Fruit fly (Drosophila melanogaster) whole organism: Measurements from ENCODE around the gene btl.

Experiments
- Dll ChIP-seq: fragments of >200 bp; optimal IDR thresholded peaks from 2 replicates; lab custom pipeline; 2017
- pan ChIP-seq: fragments of >200 bp; optimal IDR thresholded peaks from 2 replicates; lab custom pipeline; 2017
- usp ChIP-seq: fragments of >200 bp; optimal IDR thresholded peaks from 2 replicates; lab custom pipeline; 2017; ENCODE audit warnings: missing biosample characterization, missing genetic modification characterization, mixed read lengths

- TF ChIP-seq usp (no peak), Dll (no peak), pan (no peak)
Measured at dm6 chr3L:14108068-14108520, 32.5 kb downstream of the btl start, which contains the start of gene Sox21a.
